Fruit fly (Drosophila melanogaster) whole organism, wandering third instar larva: ENCODE results near the gene CG32599.

Experiments used
- CrebA ChIP-seq: fragments of 200-800 bp; sonication (Bioruptor generic); optimal IDR thresholded peaks from 2 replicates; lab custom pipeline; 2016; ENCODE audit warnings: missing biosample characterization, mild to moderate bottlenecking, missing genetic modification characterization, borderline replicate concordance
- Dfd ChIP-seq: fragments of >200 bp; optimal IDR thresholded peaks from 2 replicates; lab custom pipeline; 2017; ENCODE audit warnings: missing biosample characterization, missing genetic modification characterization
- Dif ChIP-seq: fragments of 200-275, 200-300 bp; sonication (Bioruptor generic); optimal IDR thresholded peaks from 2 replicates; lab custom pipeline; 2018; ENCODE audit warnings: missing biosample characterization, missing genetic modification characterization; ENCODE audit not compliant: partially characterized antibody
- HLH106 ChIP-seq: fragments of 200-800 bp; optimal IDR thresholded peaks from 3 replicates; lab custom pipeline; 2019; ENCODE audit warnings: missing biosample characterization, mild to moderate bottlenecking, missing genetic modification characterization, moderate library complexity
- Hr83 ChIP-seq: fragments of 200-300 bp; sonication (Bioruptor generic); optimal IDR thresholded peaks from 2 replicates; lab custom pipeline; 2016; ENCODE audit warnings: missing biosample characterization, mild to moderate bottlenecking, missing genetic modification characterization, moderate library complexity; ENCODE audit not compliant: poor library complexity, severe bottlenecking
- Myc ChIP-seq: fragments of >200 bp; optimal IDR thresholded peaks from 2 replicates; lab custom pipeline; 2017
- Rel ChIP-seq, 2 experiments: fragments of 200-800 bp; sonication (Bioruptor generic) in 1 of 2; optimal IDR thresholded peaks; 2 replicates in 1 of 2; 3 replicates in 1 of 2; lab custom pipeline; 2016 to 2019; ENCODE audit warnings: mild to moderate bottlenecking in 2 of 2, missing biosample characterization in 2 of 2, missing genetic modification characterization in 2 of 2, moderate library complexity in 1 of 2
- Sp1 ChIP-seq: fragments of 200-800 bp; sonication (Bioruptor generic); optimal IDR thresholded peaks from 3 replicates; lab custom pipeline; 2019; ENCODE audit warnings: missing biosample characterization, mild to moderate bottlenecking, missing genetic modification characterization, moderate library complexity
- Vsx2 ChIP-seq: fragments of 200-300, 225-300 bp; sonication (Bioruptor generic); optimal IDR thresholded peaks from 2 replicates; lab custom pipeline; 2018; ENCODE audit warnings: missing biosample characterization, missing genetic modification characterization; ENCODE audit not compliant: partially characterized antibody
- br ChIP-seq: fragments of 200-800 bp; sonication (Bioruptor generic); optimal IDR thresholded peaks from 2 replicates; lab custom pipeline; 2016; ENCODE audit warnings: missing biosample characterization, missing genetic modification characterization
- brk ChIP-seq: fragments of 200-800 bp; sonication (Bioruptor generic); optimal IDR thresholded peaks from 2 replicates; lab custom pipeline; 2016; ENCODE audit warnings: missing biosample characterization, mild to moderate bottlenecking, missing genetic modification characterization
- dl ChIP-seq, 2 experiments: fragments of 175-275, 200-275 bp in 1 of 2; fragments of 200-275 bp in 1 of 2; sonication (Bioruptor generic); optimal IDR thresholded peaks; lab custom pipeline; 2018; ENCODE audit warnings: mild to moderate bottlenecking in 2 of 2, missing biosample characterization in 2 of 2, missing genetic modification characterization in 2 of 2, moderate library complexity in 2 of 2; ENCODE audit not compliant: partially characterized antibody in 2 of 2, insufficient read depth in 1 of 2
- dmrt93B ChIP-seq: fragments of 200-800 bp; sonication (Bioruptor generic); optimal IDR thresholded peaks from 2 replicates; lab custom pipeline; 2018; ENCODE audit warnings: missing biosample characterization, mild to moderate bottlenecking, missing genetic modification characterization
- dsf ChIP-seq: sonication (Bioruptor generic); optimal IDR thresholded peaks from 2 replicates; lab custom pipeline; 2016; ENCODE audit warnings: missing biosample characterization, missing genetic modification characterization, borderline replicate concordance
- ey ChIP-seq: fragments of 200-800 bp; sonication (Bioruptor generic); optimal IDR thresholded peaks from 2 replicates; lab custom pipeline; 2016; ENCODE audit warnings: missing biosample characterization, missing genetic modification characterization
- foxo ChIP-seq, 2 experiments: fragments of 200-800 bp; sonication (Bioruptor generic); optimal IDR thresholded peaks; 2 replicates in 1 of 2; 3 replicates in 1 of 2; lab custom pipeline; 2016 to 2017; ENCODE audit warnings: missing biosample characterization in 2 of 2, missing genetic modification characterization in 2 of 2
- fru ChIP-seq: fragments of 200-800 bp; sonication (Bioruptor generic); optimal IDR thresholded peaks from 3 replicates; lab custom pipeline; 2016; ENCODE audit warnings: missing biosample characterization, mild to moderate bottlenecking, missing genetic modification characterization
- h ChIP-seq: fragments of 200-800 bp; sonication (Bioruptor generic); optimal IDR thresholded peaks from 3 replicates; lab custom pipeline; 2016; ENCODE audit warnings: missing biosample characterization, mild to moderate bottlenecking, missing genetic modification characterization
- lola ChIP-seq: fragments of >200 bp; optimal IDR thresholded peaks from 2 replicates; lab custom pipeline; 2017; ENCODE audit warnings: missing biosample characterization, missing genetic modification characterization
- psq ChIP-seq: fragments of 200-800 bp; sonication (Bioruptor generic); optimal IDR thresholded peaks from 3 replicates; lab custom pipeline; 2017; ENCODE audit warnings: missing biosample characterization, mild to moderate bottlenecking, missing genetic modification characterization, moderate library complexity
- rgr ChIP-seq: fragments of 200-800 bp; sonication (Bioruptor generic); optimal IDR thresholded peaks from 3 replicates; lab custom pipeline; 2016; ENCODE audit warnings: missing biosample characterization, mild to moderate bottlenecking, missing genetic modification characterization
- sage ChIP-seq: fragments of 200-800 bp; sonication (Bioruptor generic); optimal IDR thresholded peaks from 2 replicates; lab custom pipeline; 2016; ENCODE audit warnings: missing biosample characterization, mild to moderate bottlenecking, missing genetic modification characterization
- sv ChIP-seq: fragments of 200-800 bp; sonication (Bioruptor generic); optimal IDR thresholded peaks from 3 replicates; lab custom pipeline; 2016; ENCODE audit warnings: missing biosample characterization, missing genetic modification characterization
- tai ChIP-seq: sonication (Bioruptor generic); optimal IDR thresholded peaks from 2 replicates; lab custom pipeline; 2016; ENCODE audit warnings: missing biosample characterization, missing genetic modification characterization
- usp ChIP-seq: fragments of >200 bp; optimal IDR thresholded peaks from 2 replicates; lab custom pipeline; 2017; ENCODE audit warnings: missing biosample characterization, missing genetic modification characterization
- woc ChIP-seq: sonication (Bioruptor generic); optimal IDR thresholded peaks from 2 replicates; lab custom pipeline; 2016; ENCODE audit warnings: missing biosample characterization, mild to moderate bottlenecking, missing genetic modification characterization

The CG32599 gene

dm6 chrX:14211250-14211944 lies 32.1 kb upstream of the CG32599 start:
- peak in 1 of 2 experiments; percentile 7 for TF ChIP-seq foxo (GFP tag; optimal IDR thresholded peaks at IDR 0.05; lab: Kevin White, UChicago)
- peak in 1 of 2 experiments; percentile 44 for TF ChIP-seq dl (GFP tag; optimal IDR thresholded peaks at IDR 0.05; lab: Kevin White, UChicago; ENCODE audit: insufficient read depth in 1 of 2, partially characterized antibody in 2 of 2)
- peak; percentile 29 for TF ChIP-seq CrebA (GFP tag; lab: Kevin White, UChicago)
- TF ChIP-seq usp, result no peak
- TF ChIP-seq lola (GFP tag; lab: Kevin White, UChicago), result no peak
- no peak for TF ChIP-seq dsf
- peak; percentile 66 for TF ChIP-seq Dif (GFP tag; lab: Kevin White, UChicago)
- TF ChIP-seq woc, result peak; percentile 23
- TF ChIP-seq sv (GFP tag; lab: Kevin White, UChicago), result no peak
- peak; percentile 55 for TF ChIP-seq psq (GFP tag; lab: Kevin White, UChicago)
- TF ChIP-seq Vsx2 (GFP tag; lab: Kevin White, UChicago), result peak; percentile 24
- no peak for TF ChIP-seq br (GFP tag; lab: Kevin White, UChicago)
- no peak for TF ChIP-seq Rel (GFP tag; optimal IDR thresholded peaks at IDR 0.05; lab: Kevin White, UChicago)
- peak; percentile 53 for TF ChIP-seq Rel (tag; optimal IDR thresholded peaks at IDR 0.05; lab: Kevin White, UChicago)
- TF ChIP-seq h (GFP tag; lab: Kevin White, UChicago), result peak; percentile 2
- no peak for TF ChIP-seq tai
- TF ChIP-seq brk, result no peak
- TF ChIP-seq fru (GFP tag; lab: Kevin White, UChicago), result peak; percentile 31

- TF ChIP-seq dl (GFP tag; optimal IDR thresholded peaks at IDR 0.05; lab: Kevin White, UChicago; ENCODE audit: insufficient read depth in 1 of 2, partially characterized antibody in 2 of 2) (peak; percentile 54 to 85), Vsx2 (GFP tag; lab: Kevin White, UChicago) (peak; percentile 53), Myc (lab: Kevin White, UChicago) (no peak), Dif (GFP tag; lab: Kevin White, UChicago) (peak; percentile 74)
Measured at dm6 chrX:14212147-14212792, 31.2 kb upstream of the CG32599 start.

- TF ChIP-seq sage (no peak), psq (GFP tag; lab: Kevin White, UChicago) (no peak), Dfd (GFP tag; lab: Kevin White, UChicago) (peak; percentile 81), Sp1 (no peak)
- TF ChIP-seq, all 38 proteins: peak for 1
Measured at dm6 chrX:14213509-14214154, 29.9 kb upstream of the CG32599 start.

- peak; percentile 53 for TF ChIP-seq Sp1
- no peak for TF ChIP-seq usp
- TF ChIP-seq h (GFP tag; lab: Kevin White, UChicago), result peak; percentile 9
- TF ChIP-seq ey (GFP tag; lab: Kevin White, UChicago), result no peak
- peak; percentile 15 for TF ChIP-seq tai
- peak in 1 of 2 experiments; percentile 33 for TF ChIP-seq foxo (GFP tag; optimal IDR thresholded peaks at IDR 0.05; lab: Kevin White, UChicago)
- peak; percentile 26 for TF ChIP-seq dmrt93B (GFP tag; lab: Kevin White, UChicago)
- TF ChIP-seq Hr83 (GFP tag; lab: Kevin White, UChicago), result no peak
- TF ChIP-seq HLH106, result peak; percentile 61
- TF ChIP-seq rgr (GFP tag; lab: Kevin White, UChicago), result peak; percentile 41
Measured at dm6 chrX:14214505-14215449, 28.7 kb upstream of the CG32599 start.
